Worm (Caenorhabditis elegans) whole organism, early embryonic: Measurements from ENCODE around the gene nstp-2.

Experiments used
- B0310.2 ChIP-seq: sonication (generic microtip); optimal IDR thresholded peaks from 2 replicates; lab custom pipeline; 2016; ENCODE audit warnings: mild to moderate bottlenecking, missing genetic modification characterization, missing compliant biosample characterization
- aly-1 ChIP-seq: sonication (generic microtip); optimal IDR thresholded peaks from 2 replicates; lab custom pipeline; 2016; ENCODE audit warnings: missing genetic modification characterization, missing compliant biosample characterization
- ama-1 ChIP-seq: fragments of 150-350 bp; optimal IDR thresholded peaks from 2 replicates; lab custom pipeline; 2014
- ceh-13 ChIP-seq: fragments of 200-800 bp; sonication (Bioruptor generic); optimal IDR thresholded peaks from 2 replicates; lab custom pipeline; 2018; ENCODE audit warnings: mild to moderate bottlenecking, missing genetic modification characterization, missing compliant biosample characterization
- ceh-36 ChIP-seq: sonication (generic microtip); optimal IDR thresholded peaks from 2 replicates; lab custom pipeline; 2016; ENCODE audit warnings: missing genetic modification characterization, inconsistent platforms, missing compliant biosample characterization
- ets-7 ChIP-seq: sonication (generic microtip); optimal IDR thresholded peaks from 2 replicates; lab custom pipeline; 2016; ENCODE audit warnings: missing genotype, missing genetic modification characterization, missing compliant biosample characterization
- flt-1 ChIP-seq: fragments of 200-800 bp; sonication (Bioruptor generic); IDR thresholded peaks from 2 replicates; pipeline ENCODE4 v1.3.6; 2022; ENCODE audit warnings: missing genetic modification characterization, missing compliant biosample characterization
- hmbx-1 ChIP-seq: sonication (generic microtip); optimal IDR thresholded peaks from 2 replicates; lab custom pipeline; 2016; ENCODE audit warnings: mild to moderate bottlenecking, missing genetic modification characterization, missing compliant biosample characterization
- hmg-4 ChIP-seq: fragments of 200-800 bp; sonication (Bioruptor generic); optimal IDR thresholded peaks from 2 replicates; lab custom pipeline; 2018; ENCODE audit warnings: mild to moderate bottlenecking, missing genetic modification characterization, missing compliant biosample characterization
- hnd-1 ChIP-seq: sonication (generic microtip); optimal IDR thresholded peaks from 2 replicates; lab custom pipeline; 2016; ENCODE audit warnings: missing genetic modification characterization, missing compliant biosample characterization
- pes-1 ChIP-seq: fragments of 200-800 bp; sonication (Bioruptor generic); IDR thresholded peaks from 2 replicates; pipeline ENCODE4 v1.3.6; 2022; ENCODE audit warnings: missing genetic modification reagents, missing genetic modification characterization, missing compliant biosample characterization
- scrt-1 ChIP-seq: fragments of 200-800 bp; sonication (Bioruptor generic); IDR thresholded peaks from 2 replicates; pipeline ENCODE4 v1.3.6; 2022; ENCODE audit warnings: missing genetic modification characterization, missing compliant biosample characterization
- tbx-37 ChIP-seq: fragments of 200-800 bp; sonication (Bioruptor generic); conservative IDR thresholded peaks from 2 replicates; pipeline ENCODE4 v1.3.6; 2022; ENCODE audit warnings: missing genetic modification reagents, missing genetic modification characterization, missing compliant biosample characterization
- tra-4 ChIP-seq: sonication (generic microtip); optimal IDR thresholded peaks from 2 replicates; lab custom pipeline; 2017; ENCODE audit warnings: missing genetic modification characterization, missing compliant biosample characterization

DNA sequence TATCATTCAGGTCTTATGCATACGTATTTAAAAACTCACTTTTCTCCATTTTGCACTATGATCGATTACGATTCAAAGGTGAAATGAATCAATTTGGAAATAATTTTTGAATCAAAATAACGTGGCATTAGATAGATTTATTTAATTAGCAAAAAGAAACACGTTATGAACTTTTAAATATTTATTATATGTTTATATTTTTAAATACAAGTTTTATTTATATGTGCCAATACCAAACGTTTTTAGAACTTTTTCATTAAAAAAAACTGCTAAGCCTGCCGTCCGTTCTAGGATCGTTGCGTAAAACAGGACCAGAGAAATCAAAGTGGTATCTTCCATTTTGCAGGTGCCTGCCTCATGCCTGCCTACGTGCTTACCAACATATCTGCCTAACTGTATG is 8.7 kb downstream of the nstp-2 start, which contains the start of gene F38A5.6:
- TF ChIP-seq ama-1 (lab: Kevin White, UChicago) (no peak), B0310.2 (tag; lab: Kevin White, UChicago) (no peak), tbx-37 (GFP tag; lab: Robert Waterston, UW) (no peak), hmbx-1 (tag; lab: Kevin White, UChicago) (no peak), aly-1 (tag; lab: Kevin White, UChicago) (no peak), flt-1 (no peak), scrt-1 (no peak), ceh-36 (tag; lab: Kevin White, UChicago) (no peak), hnd-1 (tag; lab: Kevin White, UChicago) (no peak), tra-4 (tag; lab: Kevin White, UChicago) (no peak), ets-7 (tag; lab: Kevin White, UChicago) (no peak), pes-1 (GFP tag; lab: Robert Waterston, UW) (no peak), ceh-13 (GFP tag; lab: Kevin White, UChicago) (no peak), hmg-4 (GFP tag; lab: Kevin White, UChicago) (no peak)
